Fruit fly (Drosophila melanogaster) whole organism, embryonic: Measurements from ENCODE around the gene CG9171.

Experiments
- Antp ChIP-seq: fragments of 200-800 bp; sonication (Bioruptor generic); optimal IDR thresholded peaks from 3 replicates; lab custom pipeline; 2016; ENCODE audit warnings: missing biosample characterization, missing genetic modification characterization
- CG10147 ChIP-seq: fragments of 200-800 bp; sonication (Bioruptor generic); optimal IDR thresholded peaks from 2 replicates; lab custom pipeline; 2019; ENCODE audit warnings: missing biosample characterization, mild to moderate bottlenecking, missing genetic modification characterization, moderate library complexity
- CG10209 ChIP-seq: fragments of 200-800 bp; sonication (Bioruptor generic); optimal IDR thresholded peaks from 3 replicates; lab custom pipeline; 2017; ENCODE audit warnings: missing biosample characterization, mild to moderate bottlenecking, missing genetic modification characterization, missing genetic modification reagents
- CG1024 ChIP-seq: fragments of 200-800 bp; sonication (Bioruptor generic); IDR thresholded peaks from 2 replicates; pipeline ENCODE4 v1.3.6; 2022; ENCODE audit warnings: missing biosample characterization, missing genetic modification characterization
- CG10274 ChIP-seq: fragments of 200-800 bp; sonication (Bioruptor generic); optimal IDR thresholded peaks from 3 replicates; lab custom pipeline; 2017; ENCODE audit warnings: missing biosample characterization, mild to moderate bottlenecking, missing genetic modification characterization
- CG11723 ChIP-seq: fragments of 200-800 bp; sonication (Bioruptor generic); optimal IDR thresholded peaks from 2 replicates; lab custom pipeline; 2017; ENCODE audit warnings: missing biosample characterization, mild to moderate bottlenecking, missing genetic modification characterization
- CG12071 ChIP-seq: fragments of 200-800 bp; sonication (Bioruptor generic); optimal IDR thresholded peaks from 3 replicates; lab custom pipeline; 2018; ENCODE audit warnings: missing biosample characterization, mild to moderate bottlenecking, missing genetic modification characterization
- CG2120 ChIP-seq: fragments of 200-800 bp; sonication (Bioruptor generic); optimal IDR thresholded peaks from 3 replicates; lab custom pipeline; 2016; ENCODE audit warnings: missing biosample characterization, missing genetic modification characterization
- CG31441 ChIP-seq: fragments of 200-800 bp; sonication (Bioruptor generic); IDR thresholded peaks from 2 replicates; pipeline ENCODE4 v1.3.6; 2022; ENCODE audit warnings: missing biosample characterization, missing genetic modification characterization
- CG3726 ChIP-seq: fragments of 200-800 bp; sonication (Bioruptor generic); IDR thresholded peaks from 3 replicates; pipeline ENCODE4, ENCODE4 v1.3.6; 2022; ENCODE audit warnings: missing biosample characterization, missing genetic modification characterization
- CG3847 ChIP-seq: fragments of 200-800 bp; sonication (Bioruptor generic); IDR thresholded peaks from 2 replicates; pipeline ENCODE4 v1.3.6; 2022; ENCODE audit warnings: missing biosample characterization, missing genetic modification characterization
- CG6683 ChIP-seq: fragments of 200-800 bp; sonication (Bioruptor generic); optimal IDR thresholded peaks from 2 replicates; lab custom pipeline; 2017; ENCODE audit warnings: missing biosample characterization, mild to moderate bottlenecking, missing genetic modification characterization, missing genetic modification reagents
- CG6854 ChIP-seq: fragments of 200-800 bp; sonication (Bioruptor generic); optimal IDR thresholded peaks from 3 replicates; lab custom pipeline; 2017; ENCODE audit warnings: missing biosample characterization, mild to moderate bottlenecking, missing genetic modification characterization
- CG8089 ChIP-seq: fragments of 200-800 bp; sonication (Bioruptor generic); optimal IDR thresholded peaks from 3 replicates; lab custom pipeline; 2016; ENCODE audit warnings: missing biosample characterization, missing genetic modification characterization
- CG8281 ChIP-seq: fragments of 200-800 bp; sonication (Bioruptor generic); optimal IDR thresholded peaks from 2 replicates; lab custom pipeline; 2018; ENCODE audit warnings: missing biosample characterization, mild to moderate bottlenecking, missing genetic modification characterization, moderate library complexity
- CG8290 ChIP-seq, 3 experiments: fragments of 200-800 bp; sonication (Bioruptor generic); optimal IDR thresholded peaks; 2 replicates each; lab custom pipeline; 2016 to 2019; ENCODE audit warnings: missing biosample characterization in 3 of 3, missing genetic modification characterization in 3 of 3, mild to moderate bottlenecking in 2 of 3, moderate library complexity in 1 of 3
- CTCF ChIP-seq: fragments of 200-800 bp; sonication (Bioruptor generic); optimal IDR thresholded peaks from 2 replicates; lab custom pipeline; 2017; ENCODE audit warnings: missing biosample characterization, mild to moderate bottlenecking, missing genetic modification characterization, moderate library complexity
- CkIIα-i1 ChIP-seq: fragments of 200-800 bp; sonication (Bioruptor generic); IDR thresholded peaks from 2 replicates; pipeline ENCODE4 v1.3.6; 2022; ENCODE audit warnings: missing biosample characterization, missing genetic modification characterization
- D ChIP-seq, 2 experiments: fragments of 200-800 bp in 1 of 2; fragments of >200 bp in 1 of 2; sonication (Bioruptor generic) in 1 of 2; optimal IDR thresholded peaks; 2 replicates in 1 of 2; 3 replicates in 1 of 2; lab custom pipeline; 2017; ENCODE audit warnings: mild to moderate bottlenecking in 1 of 2, missing biosample characterization in 1 of 2, missing genetic modification characterization in 1 of 2, missing genetic modification reagents in 1 of 2
- Dbx ChIP-seq: fragments of 200-800 bp; sonication (Bioruptor generic); IDR thresholded peaks from 3 replicates; pipeline ENCODE4 v1.3.6; 2022; ENCODE audit warnings: missing biosample characterization, missing genetic modification characterization
- E2f2 ChIP-seq: fragments of 200-800 bp; sonication (Bioruptor generic); IDR thresholded peaks from 2 replicates; pipeline ENCODE4 v1.3.6; 2022; ENCODE audit warnings: missing biosample characterization, missing genetic modification characterization
- Lim3 ChIP-seq: fragments of 200-800 bp; sonication (Bioruptor generic); IDR thresholded peaks from 2 replicates; pipeline ENCODE4 v1.3.6; 2022; ENCODE audit warnings: missing biosample characterization, missing genetic modification characterization
- MESR4 ChIP-seq: fragments of 200-800 bp; sonication (Bioruptor generic); optimal IDR thresholded peaks from 2 replicates; lab custom pipeline; 2018; ENCODE audit warnings: missing biosample characterization, mild to moderate bottlenecking, missing genetic modification characterization, moderate library complexity
- Max ChIP-seq: fragments of 200-800 bp; sonication (Bioruptor generic); optimal IDR thresholded peaks from 2 replicates; lab custom pipeline; 2016; ENCODE audit warnings: missing biosample characterization, mild to moderate bottlenecking, missing genetic modification characterization
- Taf1 ChIP-seq: fragments of 200-800 bp; sonication (Bioruptor generic); IDR thresholded peaks from 2 replicates; pipeline ENCODE4 v1.3.6; 2022; ENCODE audit warnings: missing biosample characterization, missing genetic modification characterization
- Tbp ChIP-seq: fragments of >200 bp; optimal IDR thresholded peaks from 2 replicates; lab custom pipeline; 2018; ENCODE audit warnings: missing biosample characterization, missing genetic modification characterization
- ac ChIP-seq: fragments of 200-800 bp; sonication (Bioruptor generic); optimal IDR thresholded peaks from 3 replicates; lab custom pipeline; 2017; ENCODE audit warnings: missing biosample characterization, mild to moderate bottlenecking, missing genetic modification characterization
- ara ChIP-seq: fragments of 200-800 bp; sonication (Bioruptor generic); IDR thresholded peaks from 2 replicates; pipeline ENCODE4 v1.3.6; 2022; ENCODE audit warnings: missing biosample characterization, missing genetic modification characterization
- bab2 ChIP-seq: fragments of 200-800 bp; sonication (Bioruptor generic); optimal IDR thresholded peaks from 2 replicates; lab custom pipeline; 2016; ENCODE audit warnings: missing biosample characterization, missing genetic modification characterization
- chinmo ChIP-seq: fragments of 200-800 bp; sonication (Bioruptor generic); IDR thresholded peaks from 4 replicates; pipeline ENCODE4 v1.3.6; 2022; ENCODE audit warnings: missing biosample characterization, missing genetic modification characterization; ENCODE audit not compliant: partially characterized antibody
- ci ChIP-seq: fragments of 200-800 bp; sonication (Bioruptor generic); IDR thresholded peaks from 3 replicates; pipeline ENCODE4 v1.3.6; 2022; ENCODE audit warnings: missing biosample characterization, missing genetic modification characterization
- corto ChIP-seq: fragments of 200-800 bp; sonication (Bioruptor generic); optimal IDR thresholded peaks from 2 replicates; lab custom pipeline; 2016; ENCODE audit warnings: missing biosample characterization, mild to moderate bottlenecking, missing genetic modification characterization, moderate library complexity
- da ChIP-seq: fragments of 200-800 bp; sonication (Bioruptor generic); optimal IDR thresholded peaks from 2 replicates; lab custom pipeline; 2016; ENCODE audit warnings: missing biosample characterization, missing genetic modification characterization
- danr ChIP-seq: fragments of 200-800 bp; sonication (Bioruptor generic); IDR thresholded peaks from 2 replicates; pipeline ENCODE4 v1.3.6; 2022; ENCODE audit warnings: missing biosample characterization, missing genetic modification characterization
- dmrt11E ChIP-seq: fragments of 200-800 bp; sonication (Bioruptor generic); optimal IDR thresholded peaks from 3 replicates; lab custom pipeline; 2018; ENCODE audit warnings: missing biosample characterization, mild to moderate bottlenecking, missing genetic modification characterization, moderate library complexity
- grau ChIP-seq: fragments of 200-800 bp; optimal IDR thresholded peaks from 3 replicates; lab custom pipeline; 2019; ENCODE audit warnings: missing biosample characterization, mild to moderate bottlenecking, missing genetic modification characterization, moderate library complexity
- luna ChIP-seq: fragments of 200-800 bp; sonication (Bioruptor generic); optimal IDR thresholded peaks from 2 replicates; lab custom pipeline; 2016; ENCODE audit warnings: missing biosample characterization, missing genetic modification characterization
- mirr ChIP-seq: fragments of 200-800 bp; sonication (Bioruptor generic); optimal IDR thresholded peaks from 3 replicates; lab custom pipeline; 2018; ENCODE audit warnings: missing biosample characterization, mild to moderate bottlenecking, missing genetic modification characterization
- pho ChIP-seq: fragments of 200-800 bp; sonication (Bioruptor generic); optimal IDR thresholded peaks from 2 replicates; lab custom pipeline; 2016; ENCODE audit warnings: missing biosample characterization, missing genetic modification characterization
- ro ChIP-seq: fragments of 200-800 bp; sonication (Bioruptor generic); IDR thresholded peaks from 2 replicates; pipeline ENCODE4 v1.3.6; 2022; ENCODE audit warnings: missing biosample characterization, missing genetic modification characterization
- slou ChIP-seq: fragments of 200-800 bp; sonication (Bioruptor generic); optimal IDR thresholded peaks from 3 replicates; lab custom pipeline; 2016; ENCODE audit warnings: missing biosample characterization, missing genetic modification characterization
- tap ChIP-seq: fragments of 200-800 bp; optimal IDR thresholded peaks from 3 replicates; lab custom pipeline; 2019; ENCODE audit warnings: missing biosample characterization, mild to moderate bottlenecking, missing genetic modification characterization, moderate library complexity
- tio ChIP-seq: fragments of 200-800 bp; sonication (Bioruptor generic); optimal IDR thresholded peaks from 2 replicates; lab custom pipeline; 2017; ENCODE audit warnings: missing biosample characterization, missing genetic modification characterization, inconsistent platforms
- tup ChIP-seq: fragments of 200-800 bp; sonication (Bioruptor generic); optimal IDR thresholded peaks from 2 replicates; lab custom pipeline; 2016; ENCODE audit warnings: missing biosample characterization, mild to moderate bottlenecking, missing genetic modification characterization, moderate library complexity
- twi ChIP-seq: fragments of 200-800 bp; optimal IDR thresholded peaks from 2 replicates; lab custom pipeline; 2019; ENCODE audit warnings: missing biosample characterization, mild to moderate bottlenecking, missing genetic modification characterization, moderate library complexity
- tx ChIP-seq: fragments of 200-800 bp; sonication (Bioruptor generic); optimal IDR thresholded peaks from 2 replicates; lab custom pipeline; 2016; ENCODE audit warnings: missing biosample characterization, missing genetic modification characterization
- vnd ChIP-seq: fragments of 200-800 bp; sonication (Bioruptor generic); IDR thresholded peaks from 3 replicates; pipeline ENCODE4 v1.3.6; 2022; ENCODE audit warnings: missing biosample characterization, missing genetic modification characterization; ENCODE audit not compliant: partially characterized antibody
- wdn ChIP-seq: fragments of 200-800 bp; sonication (Bioruptor generic); IDR thresholded peaks from 2 replicates; pipeline ENCODE4 v1.3.6; 2022; ENCODE audit warnings: missing biosample characterization, missing genetic modification characterization
- wek ChIP-seq: fragments of 200-800 bp; sonication (Bioruptor generic); optimal IDR thresholded peaks from 3 replicates; lab custom pipeline; 2018; ENCODE audit warnings: missing biosample characterization, mild to moderate bottlenecking, missing genetic modification characterization, moderate library complexity
- yki ChIP-seq: fragments of >200 bp; optimal IDR thresholded peaks from 3 replicates; lab custom pipeline; 2018
- zfh1 ChIP-seq: fragments of 200-800 bp; sonication (Bioruptor generic); IDR thresholded peaks from 3 replicates; pipeline ENCODE4 v1.3.6; 2022; ENCODE audit warnings: missing biosample characterization, missing genetic modification characterization

The CG9171 gene

dm6 chr2L:5743537-5744148, 56.4 kb downstream of the CG9171 start (continued):
- TF ChIP-seq zfh1 (no peak), corto (GFP tag; lab: Kevin White, UChicago) (no peak), CG10209 (GFP tag; lab: Kevin White, UChicago) (peak; percentile 0), CG8281 (tag; lab: Kevin White, UChicago) (no peak), Max (GFP tag; lab: Kevin White, UChicago) (no peak), D (optimal IDR thresholded peaks at IDR 0.05; lab: Kevin White, UChicago) (no peak), D (GFP tag; optimal IDR thresholded peaks at IDR 0.05; lab: Kevin White, UChicago) (no peak), dmrt11E (tag; lab: Kevin White, UChicago) (no peak), tap (tag; lab: Kevin White, UChicago) (no peak), Lim3 (GFP tag; lab: Robert Waterston, UW) (no peak), CG6854 (no peak), CkIIα-i1 (no peak), yki (lab: Kevin White, UChicago) (no peak), Tbp (GFP tag; lab: Kevin White, UChicago) (no peak), tup (GFP tag; lab: Kevin White, UChicago) (no peak), CG11723 (no peak), E2f2 (GFP tag; lab: Robert Waterston, UW) (0 out of 2 replicates have a peak, but pooled peaks have one; percentile 16), CG10147 (GFP tag; lab: Kevin White, UChicago) (no peak), bab2 (GFP tag; lab: Kevin White, UChicago) (peak; percentile 11), MESR4 (GFP tag; lab: Kevin White, UChicago) (no peak), danr (GFP tag; lab: Robert Waterston, UW) (no peak), ro (GFP tag; lab: Robert Waterston, UW) (no peak), CG6683 (no peak), CG2120 (GFP tag; lab: Kevin White, UChicago) (peak; percentile 10), vnd (no peak), CG8290 (GFP tag; optimal IDR thresholded peaks at IDR 0.05; lab: Kevin White, UChicago) (no peak), CG8290 (tag; optimal IDR thresholded peaks at IDR 0.05; lab: Kevin White, UChicago) (no peak), ara (GFP tag; lab: Robert Waterston, UW) (no peak), grau (peak; percentile 26), Dbx (no peak), ac (no peak), CG3726 (GFP tag; lab: Robert Waterston, UW) (no peak), CG31441 (GFP tag; lab: Robert Waterston, UW) (0 out of 2 replicates have a peak, but pooled peaks have one; percentile 23), ci (GFP tag; lab: Robert Waterston, UW) (peak; percentile 61; the same call in 2 of the 3 replicates), wek (GFP tag; lab: Kevin White, UChicago) (no peak), chinmo (GFP tag; lab: Robert Waterston, UW) (no peak), pho (GFP tag; lab: Kevin White, UChicago) (no peak), CG10274 (GFP tag; lab: Kevin White, UChicago) (no peak), slou (GFP tag; lab: Kevin White, UChicago) (no peak), mirr (no peak), CG1024 (no peak), da (GFP tag; lab: Kevin White, UChicago) (no peak), luna (GFP tag; lab: Kevin White, UChicago) (no peak), CG3847 (GFP tag; lab: Robert Waterston, UW) (no peak), tio (no peak), tx (no peak), CG12071 (GFP tag; lab: Kevin White, UChicago) (no peak), twi (tag; lab: Kevin White, UChicago) (no peak), wdn (GFP tag; lab: Robert Waterston, UW) (no peak), CG8089 (no peak), CTCF (no peak), Taf1 (GFP tag; lab: Robert Waterston, UW) (no peak), Antp (no peak)
